Fruit fly (Drosophila melanogaster) whole organism, pupa: ENCODE data around the gene qin.

Source experiments
- CG12605 ChIP-seq: fragments of 200-800 bp; sonication (Bioruptor generic); IDR thresholded peaks from 2 replicates; pipeline ENCODE4 v1.3.6; 2022; ENCODE audit warnings: missing biosample characterization, missing genetic modification characterization
- CG14655 ChIP-seq: fragments of 200-800 bp; sonication (Bioruptor generic); optimal IDR thresholded peaks from 3 replicates; lab custom pipeline; 2017; ENCODE audit warnings: mild to moderate bottlenecking, missing biosample characterization, missing genetic modification reagents, missing genetic modification characterization
- D1 ChIP-seq: fragments of 200-800 bp; sonication (Bioruptor generic); optimal IDR thresholded peaks from 2 replicates; lab custom pipeline; 2018; ENCODE audit warnings: missing biosample characterization, mild to moderate bottlenecking, missing genetic modification characterization, moderate library complexity
- gl ChIP-seq: fragments of 200-800 bp; sonication (Bioruptor generic); optimal IDR thresholded peaks from 2 replicates; lab custom pipeline; 2018; ENCODE audit warnings: missing biosample characterization, mild to moderate bottlenecking, missing genetic modification characterization

DNA sequence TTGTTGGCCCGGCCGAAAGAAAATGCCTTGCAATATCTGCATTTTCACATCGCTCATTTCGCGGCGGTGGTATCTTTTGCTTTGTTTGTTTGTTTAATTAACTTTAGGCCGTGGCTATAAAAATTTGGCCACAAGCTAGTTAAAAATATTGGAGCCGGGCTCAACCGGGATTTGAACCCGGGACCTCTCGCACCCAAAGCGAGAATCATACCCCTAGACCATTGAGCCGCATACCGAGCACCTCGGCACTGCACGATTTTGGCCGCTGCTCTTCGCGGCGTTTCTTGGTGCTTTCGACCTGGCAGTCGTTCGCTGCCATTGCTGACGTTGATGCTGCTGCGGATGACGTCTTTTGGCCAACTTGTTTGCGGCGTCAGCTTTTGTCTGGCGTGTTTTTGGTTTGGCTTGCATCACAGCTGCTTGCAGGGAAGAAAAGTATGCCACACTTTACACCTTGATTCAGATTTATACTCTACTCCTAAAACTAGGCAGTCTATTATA, 37.5 kb downstream of the qin start:
- TF ChIP-seq gl (no peak), CG12605 (GFP tag; lab: Robert Waterston, UW) (no peak), CG14655 (GFP tag; lab: Kevin White, UChicago) (no peak), D1 (tag; lab: Kevin White, UChicago) (no peak)
